Fruit fly (Drosophila melanogaster) whole organism, prepupa: ENCODE data around the gene Nepl12.

ENCODE experiments used
- Blimp-1 ChIP-seq: fragments of 200-800 bp; sonication (Bioruptor generic); optimal IDR thresholded peaks from 3 replicates; lab custom pipeline; 2017; ENCODE audit warnings: missing biosample characterization, missing genetic modification characterization, mild to moderate bottlenecking, moderate library complexity, missing genetic modification reagents
- CG10631 ChIP-seq: fragments of 200-800 bp; sonication (Bioruptor generic); optimal IDR thresholded peaks from 2 replicates; lab custom pipeline; 2016; ENCODE audit warnings: missing biosample characterization, missing genetic modification characterization
- CG11762 ChIP-seq: fragments of 200-800 bp; sonication (Bioruptor generic); optimal IDR thresholded peaks from 3 replicates; lab custom pipeline; 2016; ENCODE audit warnings: missing biosample characterization, missing genetic modification characterization; ENCODE audit not compliant: insufficient read depth
- Eip93F ChIP-seq: fragments of 200-800 bp; sonication (Bioruptor generic); optimal IDR thresholded peaks from 2 replicates; lab custom pipeline; 2016; ENCODE audit warnings: missing biosample characterization, mild to moderate bottlenecking, missing genetic modification characterization
- Ets96B ChIP-seq: fragments of 200-800 bp; optimal IDR thresholded peaks from 2 replicates; lab custom pipeline; 2019; ENCODE audit warnings: missing biosample characterization, mild to moderate bottlenecking, missing genetic modification characterization, moderate library complexity
- Hr39 ChIP-seq: fragments of 200-800 bp; sonication (Bioruptor generic); optimal IDR thresholded peaks from 2 replicates; lab custom pipeline; 2016; ENCODE audit warnings: missing biosample characterization, missing genetic modification characterization
- Hr4 ChIP-seq: fragments of 200-800 bp; sonication (Bioruptor generic); optimal IDR thresholded peaks from 3 replicates; lab custom pipeline; 2016; ENCODE audit warnings: missing biosample characterization, missing genetic modification characterization
- Lpt ChIP-seq: fragments of 200-800 bp; sonication (Bioruptor generic); optimal IDR thresholded peaks from 3 replicates; lab custom pipeline; 2016; ENCODE audit warnings: missing biosample characterization, missing genetic modification characterization
- OdsH ChIP-seq: fragments of 200-800 bp; sonication (Bioruptor generic); optimal IDR thresholded peaks from 3 replicates; lab custom pipeline; 2016; ENCODE audit warnings: missing biosample characterization, missing genetic modification characterization
- Smox ChIP-seq: fragments of 200-800 bp; sonication (Bioruptor generic); optimal IDR thresholded peaks from 3 replicates; lab custom pipeline; 2016; ENCODE audit warnings: missing biosample characterization, missing genetic modification characterization
- Sox102F ChIP-seq: fragments of 200-800 bp; sonication (Bioruptor generic); optimal IDR thresholded peaks from 2 replicates; lab custom pipeline; 2016; ENCODE audit warnings: missing biosample characterization, mild to moderate bottlenecking, missing genetic modification characterization
- dac ChIP-seq: fragments of 200-800 bp; sonication (Bioruptor generic); optimal IDR thresholded peaks from 2 replicates; lab custom pipeline; 2017; ENCODE audit warnings: missing biosample characterization, mild to moderate bottlenecking, missing genetic modification characterization
- fd59A ChIP-seq: fragments of 200-800 bp; sonication (Bioruptor generic); optimal IDR thresholded peaks from 2 replicates; lab custom pipeline; 2017; ENCODE audit warnings: missing biosample characterization, mild to moderate bottlenecking, missing genetic modification characterization, missing genetic modification reagents
- net ChIP-seq: fragments of 200-800 bp; sonication (Bioruptor generic); optimal IDR thresholded peaks from 3 replicates; lab custom pipeline; 2016; ENCODE audit warnings: missing biosample characterization, missing genetic modification characterization

dm6 chr3R:9626266-9626665, 49.1 kb upstream of the Nepl12 start:
- no peak for TF ChIP-seq OdsH (GFP tag; lab: Kevin White, UChicago)
- no peak for TF ChIP-seq dac (GFP tag; lab: Kevin White, UChicago)
- TF ChIP-seq net (GFP tag; lab: Kevin White, UChicago), result no peak
- TF ChIP-seq CG11762, result no peak
- TF ChIP-seq Lpt (GFP tag; lab: Kevin White, UChicago), result no peak
- TF ChIP-seq CG10631 (GFP tag; lab: Kevin White, UChicago), result no peak
- TF ChIP-seq Hr4, result no peak
- TF ChIP-seq Blimp-1 (GFP tag; lab: Kevin White, UChicago), result no peak
- TF ChIP-seq Ets96B, result no peak
- TF ChIP-seq Eip93F (GFP tag; lab: Kevin White, UChicago), result no peak
- TF ChIP-seq Hr39, result no peak
- TF ChIP-seq Sox102F (GFP tag; lab: Kevin White, UChicago), result no peak
- no peak for TF ChIP-seq Smox (GFP tag; lab: Kevin White, UChicago)
- no peak for TF ChIP-seq fd59A (GFP tag; lab: Kevin White, UChicago)
